Worm (Caenorhabditis elegans) whole organism, early embryonic: ENCODE measurements around the gene Y47D7A.17.

Source experiments
- B0310.2 ChIP-seq: sonication (generic microtip); optimal IDR thresholded peaks from 2 replicates; lab custom pipeline; 2016; ENCODE audit warnings: mild to moderate bottlenecking, missing genetic modification characterization, missing compliant biosample characterization
- ama-1 ChIP-seq: fragments of 150-350 bp; optimal IDR thresholded peaks from 2 replicates; lab custom pipeline; 2014
- ceh-13 ChIP-seq: fragments of 200-800 bp; sonication (Bioruptor generic); optimal IDR thresholded peaks from 2 replicates; lab custom pipeline; 2018; ENCODE audit warnings: mild to moderate bottlenecking, missing genetic modification characterization, missing compliant biosample characterization
- ceh-36 ChIP-seq: sonication (generic microtip); optimal IDR thresholded peaks from 2 replicates; lab custom pipeline; 2016; ENCODE audit warnings: missing genetic modification characterization, inconsistent platforms, missing compliant biosample characterization
- ets-7 ChIP-seq: sonication (generic microtip); optimal IDR thresholded peaks from 2 replicates; lab custom pipeline; 2016; ENCODE audit warnings: missing genotype, missing genetic modification characterization, missing compliant biosample characterization
- flt-1 ChIP-seq: fragments of 200-800 bp; sonication (Bioruptor generic); IDR thresholded peaks from 2 replicates; pipeline ENCODE4 v1.3.6; 2022; ENCODE audit warnings: missing genetic modification characterization, missing compliant biosample characterization
- hmbx-1 ChIP-seq: sonication (generic microtip); optimal IDR thresholded peaks from 2 replicates; lab custom pipeline; 2016; ENCODE audit warnings: mild to moderate bottlenecking, missing genetic modification characterization, missing compliant biosample characterization
- hmg-4 ChIP-seq: fragments of 200-800 bp; sonication (Bioruptor generic); optimal IDR thresholded peaks from 2 replicates; lab custom pipeline; 2018; ENCODE audit warnings: mild to moderate bottlenecking, missing genetic modification characterization, missing compliant biosample characterization
- scrt-1 ChIP-seq: fragments of 200-800 bp; sonication (Bioruptor generic); IDR thresholded peaks from 2 replicates; pipeline ENCODE4 v1.3.6; 2022; ENCODE audit warnings: missing genetic modification characterization, missing compliant biosample characterization
- sea-1 ChIP-seq: fragments of 200-800 bp; sonication (Bioruptor generic); conservative IDR thresholded peaks from 2 replicates; pipeline ENCODE4 v1.3.6; 2022; ENCODE audit warnings: missing genetic modification characterization, missing compliant biosample characterization
- tbx-11 ChIP-seq: fragments of 200-800 bp; sonication (Bioruptor generic); IDR thresholded peaks from 2 replicates; pipeline ENCODE4 v1.3.6; 2022; ENCODE audit warnings: missing genetic modification characterization, missing compliant biosample characterization
- tbx-37 ChIP-seq: fragments of 200-800 bp; sonication (Bioruptor generic); conservative IDR thresholded peaks from 2 replicates; pipeline ENCODE4 v1.3.6; 2022; ENCODE audit warnings: missing genetic modification reagents, missing genetic modification characterization, missing compliant biosample characterization
- tra-4 ChIP-seq: sonication (generic microtip); optimal IDR thresholded peaks from 2 replicates; lab custom pipeline; 2017; ENCODE audit warnings: missing genetic modification characterization, missing compliant biosample characterization

- no peak for TF ChIP-seq ets-7
- TF ChIP-seq ceh-13 (GFP tag; lab: Kevin White, UChicago), result no peak
- TF ChIP-seq flt-1 (GFP tag; lab: Robert Waterston, UW), result no peak
- no peak for TF ChIP-seq hmbx-1
- no peak for TF ChIP-seq ama-1
- TF ChIP-seq tbx-11 (GFP tag; lab: Robert Waterston, UW), result no peak
- TF ChIP-seq ceh-36 (tag; lab: Kevin White, UChicago), result no peak
- TF ChIP-seq scrt-1 (GFP tag; lab: Robert Waterston, UW), result no peak
- TF ChIP-seq hmg-4 (GFP tag; lab: Kevin White, UChicago), result no peak
- no peak for TF ChIP-seq B0310.2 (tag; lab: Kevin White, UChicago)
- TF ChIP-seq sea-1, result no peak
- no peak for TF ChIP-seq tra-4
- no peak for TF ChIP-seq tbx-37
These were observed 23.9 kb upstream of the Y47D7A.17 start, which contains the start of gene Y47D7A.13 for ce11 chrV:4435411-4435981.
